Worm (Caenorhabditis elegans) whole organism, L4/young adult: ENCODE results near the gene clec-223.

Experiments used
- dao-5 ChIP-seq: sonication (generic microtip); optimal IDR thresholded peaks from 2 replicates; lab custom pipeline; 2016; ENCODE audit warnings: missing genotype, missing genetic modification characterization, moderate library complexity, missing compliant biosample characterization
- him-1 ChIP-seq: sonication (generic microtip); optimal IDR thresholded peaks from 2 replicates; lab custom pipeline; 2016; ENCODE audit warnings: missing genotype, missing genetic modification reagents, missing genetic modification characterization, missing compliant biosample characterization

ce11 chrV:11299406-11299805, 26.5 kb downstream of the clec-223 start:
- TF ChIP-seq him-1, result no peak
- no peak for TF ChIP-seq dao-5 (tag; lab: Kevin White, UChicago)
